Worm (Caenorhabditis elegans) whole organism, late embryonic: Measurements from ENCODE around the gene C01C10.2.

ENCODE experiments used
- ama-1 ChIP-seq: fragments of 150-350 bp; optimal IDR thresholded peaks from 2 replicates; lab custom pipeline; 2014
- ceh-30 ChIP-seq: fragments of 150-350 bp; optimal IDR thresholded peaks from 2 replicates; lab custom pipeline; 2014; ENCODE audit warnings: missing biosample characterization, missing genetic modification characterization
- dve-1 ChIP-seq: sonication (generic microtip); optimal IDR thresholded peaks from 2 replicates; lab custom pipeline; 2017; ENCODE audit warnings: antibody characterized with exemption, mild to moderate bottlenecking, missing genetic modification characterization, missing compliant biosample characterization
- lin-11 ChIP-seq: fragments of 200-800 bp; sonication (Bioruptor generic); optimal IDR thresholded peaks from 2 replicates; lab custom pipeline; 2018; ENCODE audit warnings: mild to moderate bottlenecking, missing genetic modification characterization, missing compliant biosample characterization
- nhr-232 ChIP-seq: sonication (generic microtip); optimal IDR thresholded peaks from 2 replicates; lab custom pipeline; 2016; ENCODE audit warnings: missing genetic modification characterization, missing compliant biosample characterization

- no peak for TF ChIP-seq ama-1 (lab: Kevin White, UChicago)
- no peak for TF ChIP-seq ceh-30 (tag; lab: Kevin White, UChicago)
- no peak for TF ChIP-seq lin-11 (tag; lab: Kevin White, UChicago)
- TF ChIP-seq dve-1 (tag; lab: Kevin White, UChicago) = no peak
- TF ChIP-seq nhr-232 (tag; lab: Kevin White, UChicago) = no peak
Observed at ce11 chrX:7452606-7453005, 14.7 kb upstream of the C01C10.2 start.
